Worm (Caenorhabditis elegans) whole organism, L3 larva: ENCODE data around the gene nccd-1.

Experiments used
- elt-1 ChIP-seq: fragments of 150-350 bp; optimal IDR thresholded peaks from 2 replicates; lab custom pipeline; 2014; ENCODE audit warnings: missing biosample characterization, missing genetic modification characterization
- elt-3 ChIP-seq, 3 experiments: fragments of 150-350 bp in 1 of 3; sonication (generic microtip) in 2 of 3; optimal IDR thresholded peaks; 2 replicates in 2 of 3; 4 replicates in 1 of 3; lab custom pipeline; 2014 to 2017; ENCODE audit warnings: missing biosample characterization in 3 of 3, missing genetic modification characterization in 3 of 3
- fkh-10 ChIP-seq: sonication (generic microtip); optimal IDR thresholded peaks from 2 replicates; lab custom pipeline; 2017; ENCODE audit warnings: missing biosample characterization, missing genetic modification reagents, missing genetic modification characterization
- lin-15B ChIP-seq: fragments of 150-350 bp; optimal IDR thresholded peaks from 2 replicates; lab custom pipeline; 2014; ENCODE audit warnings: missing biosample characterization, missing genetic modification characterization
- mdl-1 ChIP-seq: fragments of 150-350 bp; optimal IDR thresholded peaks from 2 replicates; lab custom pipeline; 2014; ENCODE audit warnings: missing biosample characterization, missing genetic modification characterization
- nhr-11 ChIP-seq: fragments of 150-350 bp; optimal IDR thresholded peaks from 2 replicates; lab custom pipeline; 2014; ENCODE audit warnings: missing biosample characterization, missing genetic modification characterization
- pqm-1 ChIP-seq: fragments of 150-350 bp; optimal IDR thresholded peaks from 2 replicates; lab custom pipeline; 2017; ENCODE audit warnings: missing biosample characterization, missing genetic modification characterization, inconsistent platforms
- sea-2 ChIP-seq: fragments of 150-350 bp; sonication (generic microtip); optimal IDR thresholded peaks from 4 replicates; lab custom pipeline; 2014; ENCODE audit warnings: missing biosample characterization, missing genetic modification reagents, missing genetic modification characterization
- snpc-4 ChIP-seq: fragments of 150-350 bp; optimal IDR thresholded peaks from 2 replicates; lab custom pipeline; 2014; ENCODE audit warnings: missing biosample characterization, missing genetic modification characterization
- unc-62 ChIP-seq: fragments of 150-350 bp; sonication (generic microtip); optimal IDR thresholded peaks from 4 replicates; lab custom pipeline; 2014; ENCODE audit warnings: missing biosample characterization, missing genetic modification reagents, missing genetic modification characterization
- ztf-4 ChIP-seq: fragments of 150-350 bp; optimal IDR thresholded peaks from 2 replicates; lab custom pipeline; 2014; ENCODE audit warnings: missing biosample characterization, missing genetic modification characterization

DNA sequence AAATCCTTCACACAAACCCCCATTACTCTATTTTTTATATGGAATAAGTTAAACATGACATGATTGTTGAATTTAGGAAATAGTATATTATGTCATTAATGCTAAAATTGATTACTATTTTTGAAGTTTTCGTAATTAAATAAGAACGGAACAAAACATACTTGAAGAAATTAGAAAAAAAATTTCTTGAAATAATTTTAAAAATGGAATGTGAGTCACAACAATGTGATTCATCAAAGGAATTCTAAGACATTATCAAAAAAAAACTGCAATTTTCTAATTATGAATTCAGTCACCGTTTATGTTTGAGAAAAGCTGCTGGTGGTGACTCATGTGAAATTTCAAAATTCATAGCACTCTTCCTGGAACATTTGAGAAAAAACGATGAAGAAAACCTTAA lies at the start of gene nccd-1:
- TF ChIP-seq ztf-4 (tag; lab: Kevin White, UChicago): no peak
- no peak for TF ChIP-seq fkh-10 (GFP tag; lab: Kevin White, UChicago)
- no peak for TF ChIP-seq elt-1 (tag; lab: Kevin White, UChicago)
- no peak for TF ChIP-seq snpc-4 (tag; lab: Kevin White, UChicago)
- no peak for TF ChIP-seq nhr-11 (tag; lab: Kevin White, UChicago)
- TF ChIP-seq elt-3 (tag; optimal IDR thresholded peaks at IDR 0.05; lab: Kevin White, UChicago): no peak
- TF ChIP-seq mdl-1 (tag; lab: Kevin White, UChicago): no peak
- TF ChIP-seq unc-62: no peak
- TF ChIP-seq pqm-1 (tag; lab: Kevin White, UChicago): no peak
- no peak for TF ChIP-seq sea-2 (GFP tag; lab: Kevin White, UChicago)
- TF ChIP-seq lin-15B: no peak
